Fruit fly (Drosophila melanogaster) whole organism, wandering third instar larva: ENCODE measurements around the gene CG12708.

Experiments used
- Hnf4 ChIP-seq: fragments of 200-800 bp; sonication (Bioruptor generic); optimal IDR thresholded peaks from 2 replicates; lab custom pipeline; 2016; ENCODE audit warnings: missing biosample characterization, mild to moderate bottlenecking, missing genetic modification characterization
- Hr83 ChIP-seq: fragments of 200-300 bp; sonication (Bioruptor generic); optimal IDR thresholded peaks from 2 replicates; lab custom pipeline; 2016; ENCODE audit warnings: missing biosample characterization, mild to moderate bottlenecking, missing genetic modification characterization, moderate library complexity; ENCODE audit not compliant: poor library complexity, severe bottlenecking
- Mio ChIP-seq: sonication (Bioruptor generic); optimal IDR thresholded peaks from 2 replicates; lab custom pipeline; 2016; ENCODE audit warnings: missing biosample characterization, missing genetic modification characterization
- OdsH ChIP-seq: fragments of 200-800 bp; sonication (Bioruptor generic); optimal IDR thresholded peaks from 2 replicates; lab custom pipeline; 2016; ENCODE audit warnings: missing biosample characterization, mild to moderate bottlenecking, missing genetic modification characterization
- br ChIP-seq: fragments of 200-800 bp; sonication (Bioruptor generic); optimal IDR thresholded peaks from 2 replicates; lab custom pipeline; 2016; ENCODE audit warnings: missing biosample characterization, missing genetic modification characterization
- dl ChIP-seq, 2 experiments: fragments of 175-275, 200-275 bp in 1 of 2; fragments of 200-275 bp in 1 of 2; sonication (Bioruptor generic); optimal IDR thresholded peaks; lab custom pipeline; 2018; ENCODE audit warnings: mild to moderate bottlenecking in 2 of 2, missing biosample characterization in 2 of 2, missing genetic modification characterization in 2 of 2, moderate library complexity in 2 of 2; ENCODE audit not compliant: partially characterized antibody in 2 of 2, insufficient read depth in 1 of 2
- ey ChIP-seq: fragments of 200-800 bp; sonication (Bioruptor generic); optimal IDR thresholded peaks from 2 replicates; lab custom pipeline; 2016; ENCODE audit warnings: missing biosample characterization, missing genetic modification characterization
- fru ChIP-seq: fragments of 200-800 bp; sonication (Bioruptor generic); optimal IDR thresholded peaks from 3 replicates; lab custom pipeline; 2016; ENCODE audit warnings: missing biosample characterization, mild to moderate bottlenecking, missing genetic modification characterization
- h ChIP-seq: fragments of 200-800 bp; sonication (Bioruptor generic); optimal IDR thresholded peaks from 3 replicates; lab custom pipeline; 2016; ENCODE audit warnings: missing biosample characterization, mild to moderate bottlenecking, missing genetic modification characterization
- pan ChIP-seq: fragments of >200 bp; optimal IDR thresholded peaks from 2 replicates; lab custom pipeline; 2017
- psq ChIP-seq: fragments of 200-800 bp; sonication (Bioruptor generic); optimal IDR thresholded peaks from 3 replicates; lab custom pipeline; 2017; ENCODE audit warnings: missing biosample characterization, mild to moderate bottlenecking, missing genetic modification characterization, moderate library complexity
- sage ChIP-seq: fragments of 200-800 bp; sonication (Bioruptor generic); optimal IDR thresholded peaks from 2 replicates; lab custom pipeline; 2016; ENCODE audit warnings: missing biosample characterization, mild to moderate bottlenecking, missing genetic modification characterization
- usp ChIP-seq: fragments of >200 bp; optimal IDR thresholded peaks from 2 replicates; lab custom pipeline; 2017; ENCODE audit warnings: missing biosample characterization, missing genetic modification characterization

- TF ChIP-seq fru (GFP tag; lab: Kevin White, UChicago) (no peak), usp (GFP tag; lab: Kevin White, UChicago) (no peak), Mio (GFP tag; lab: Kevin White, UChicago) (no peak), br (no peak), Hr83 (GFP tag; lab: Kevin White, UChicago) (no peak), OdsH (GFP tag; lab: Kevin White, UChicago) (no peak), dl (GFP tag; optimal IDR thresholded peaks at IDR 0.05; lab: Kevin White, UChicago; ENCODE audit: insufficient read depth in 1 of 2, partially characterized antibody in 2 of 2) (no peak), sage (GFP tag; lab: Kevin White, UChicago) (no peak), pan (no peak), Hnf4 (no peak), psq (GFP tag; lab: Kevin White, UChicago) (no peak), ey (GFP tag; lab: Kevin White, UChicago) (no peak), h (GFP tag; lab: Kevin White, UChicago) (no peak)
Observed at dm6 chrX:15701047-15701446, 25.8 kb downstream of the CG12708 start, which contains the start of gene CG9240.
